1 fruit fly cellular context compared by ENCODE assay signal in genomic region chr3R:20557415-20558105, dm6.
TF ChIP-seq lines count a peak whose summit lies in the region.

Gene DPCoAC, minus strand, starts transcription at chr3R:20557667.
Gene CG5180, plus strand, starts transcription at chr3R:20557930.

TF ChIP-seq in whole organism, embryonic, 481 proteins besides CTCF, POLR2A, EP300 and RAD21 (continued from another document and continues in another):
- TF ChIP-seq CG1832 (GFP tag; optimal IDR thresholded peaks at IDR 0.05; lab: Kevin White, UChicago) (no peak), klu (GFP tag; IDR thresholded peaks at IDR 0.05; lab: Robert Waterston, UW) (peak; percentile 87), Stat92E (GFP tag; optimal IDR thresholded peaks at IDR 0.05; lab: Kevin White, UChicago) (peak in 1 of 3 experiments; percentile 83), NK7.1 (GFP tag; optimal IDR thresholded peaks at IDR 0.05; lab: Kevin White, UChicago) (no peak), CG4404 (GFP tag; IDR thresholded peaks at IDR 0.05; lab: Robert Waterston, UW) (peak; percentile 48; the same call in 1 of the 2 replicates), exex (tag; optimal IDR thresholded peaks at IDR 0.05; lab: Kevin White, UChicago) (no peak), CG4617 (GFP tag; optimal IDR thresholded peaks at IDR 0.05; lab: Kevin White, UChicago; ENCODE audit: borderline replicate concordance) (peak; percentile 58), peb (GFP tag; IDR thresholded peaks at IDR 0.05; lab: Robert Waterston, UW) (0 out of 2 replicates have a peak, but pooled peaks have one; percentile 28), Antp (GFP tag; optimal IDR thresholded peaks at IDR 0.05; lab: Kevin White, UChicago) (peak; percentile 77), slp2 (GFP tag; optimal IDR thresholded peaks at IDR 0.05; lab: Kevin White, UChicago) (peak; percentile 56), CG12299 (tag; optimal IDR thresholded peaks at IDR 0.05; lab: Kevin White, UChicago) (peak; percentile 60), ato (GFP tag; IDR thresholded peaks at IDR 0.05; lab: Robert Waterston, UW; ENCODE audit: partially characterized antibody) (peak; percentile 60; the same call in 1 of the 2 replicates), Dbx (GFP tag; IDR thresholded peaks at IDR 0.05; lab: Robert Waterston, UW) (peak; percentile 85), Med (GFP tag; lab: Kevin White, UChicago) (peak; percentile 95), CG31224 (GFP tag; IDR thresholded peaks at IDR 0.05; lab: Robert Waterston, UW) (peak; percentile 40), pros (GFP tag; optimal IDR thresholded peaks at IDR 0.05; lab: Kevin White, UChicago) (no peak), Atf3 (GFP tag; optimal IDR thresholded peaks at IDR 0.05; lab: Kevin White, UChicago) (peak; percentile 14), Vsx1 (GFP tag; optimal IDR thresholded peaks at IDR 0.05; lab: Kevin White, UChicago) (no peak), stwl (tag; optimal IDR thresholded peaks at IDR 0.05; lab: Kevin White, UChicago) (peak; percentile 47), CG1792 (GFP tag; optimal IDR thresholded peaks at IDR 0.05; lab: Kevin White, UChicago) (peak; percentile 33), dpn (GFP tag; optimal IDR thresholded peaks at IDR 0.05; lab: Kevin White, UChicago) (peak; percentile 68 to 73), Dek (tag; optimal IDR thresholded peaks at IDR 0.05; lab: Kevin White, UChicago) (peak; percentile 61), CG6813 (GFP tag; optimal IDR thresholded peaks at IDR 0.05; lab: Kevin White, UChicago) (no peak), CG11456 (GFP tag; IDR thresholded peaks at IDR 0.05; lab: Robert Waterston, UW) (peak; percentile 89), CG3281 (GFP tag; optimal IDR thresholded peaks at IDR 0.05; lab: Kevin White, UChicago) (peak; percentile 59), tx (GFP tag; optimal IDR thresholded peaks at IDR 0.05; lab: Kevin White, UChicago) (peak; percentile 25), Oli (tag; optimal IDR thresholded peaks at IDR 0.05; lab: Kevin White, UChicago) (peak; percentile 46), Adf1 (GFP tag; IDR thresholded peaks at IDR 0.05; lab: Robert Waterston, UW) (peak; percentile 83), HmgZ (tag; optimal IDR thresholded peaks at IDR 0.05; lab: Kevin White, UChicago) (peak; percentile 78), CG10366 (GFP tag; IDR thresholded peaks at IDR 0.05; lab: Robert Waterston, UW) (peak; percentile 68), CG7786 (GFP tag; optimal IDR thresholded peaks at IDR 0.05; lab: Kevin White, UChicago) (peak; percentile 59), cwo (GFP tag; optimal IDR thresholded peaks at IDR 0.05; lab: Kevin White, UChicago) (peak; percentile 13), CG1647 (GFP tag; optimal IDR thresholded peaks at IDR 0.05; lab: Kevin White, UChicago) (peak; percentile 75), ERR (GFP tag; optimal IDR thresholded peaks at IDR 0.05; lab: Kevin White, UChicago) (peak; percentile 52), amos (GFP tag; IDR thresholded peaks at IDR 0.05; lab: Robert Waterston, UW; ENCODE audit: partially characterized antibody) (peak; percentile 78), CG12391 (tag; optimal IDR thresholded peaks at IDR 0.05; lab: Kevin White, UChicago) (peak; percentile 60), PHDP (tag; optimal IDR thresholded peaks at IDR 0.05; lab: Kevin White, UChicago) (peak; percentile 46), Ets65A (GFP tag; lab: Kevin White, UChicago) (peak; percentile 95), CG3838 (GFP tag; optimal IDR thresholded peaks at IDR 0.05; lab: Kevin White, UChicago) (peak; percentile 46), CG8359 (GFP tag; optimal IDR thresholded peaks at IDR 0.05; lab: Kevin White, UChicago; ENCODE audit: borderline replicate concordance) (no peak), CG10654 (GFP tag; optimal IDR thresholded peaks at IDR 0.05; lab: Kevin White, UChicago) (peak; percentile 63), crol (GFP tag; IDR thresholded peaks at IDR 0.05; lab: Robert Waterston, UW) (no peak), CG2116 (GFP tag; optimal IDR thresholded peaks at IDR 0.05; lab: Kevin White, UChicago) (peak; percentile 54), CG7839 (tag; optimal IDR thresholded peaks at IDR 0.05; lab: Kevin White, UChicago) (peak; percentile 62), chm (GFP tag; IDR thresholded peaks at IDR 0.05; lab: Robert Waterston, UW) (peak; percentile 81), tap (tag; optimal IDR thresholded peaks at IDR 0.05; lab: Kevin White, UChicago) (peak; percentile 34), CG14441 (GFP tag; IDR thresholded peaks at IDR 0.05; lab: Robert Waterston, UW) (peak; percentile 80), CG6175 (GFP tag; IDR thresholded peaks at IDR 0.05; lab: Robert Waterston, UW) (peak; percentile 72; the same call in 2 of the 3 replicates), CG17829 (tag; optimal IDR thresholded peaks at IDR 0.05; lab: Kevin White, UChicago) (peak; percentile 50), usp (GFP tag; optimal IDR thresholded peaks at IDR 0.05; lab: Kevin White, UChicago) (no peak), CG2199 (GFP tag; IDR thresholded peaks at IDR 0.05; lab: Robert Waterston, UW) (peak; percentile 86), CG11695 (GFP tag; IDR thresholded peaks at IDR 0.05; lab: Robert Waterston, UW) (no peak), CG12659 (GFP tag; optimal IDR thresholded peaks at IDR 0.05; lab: Kevin White, UChicago) (peak; percentile 78), gsb-n (tag; optimal IDR thresholded peaks at IDR 0.05; lab: Kevin White, UChicago) (peak; percentile 15), caup (GFP tag; optimal IDR thresholded peaks at IDR 0.05; lab: Kevin White, UChicago; ENCODE audit: severe bottlenecking) (peak; percentile 66), CG13624 (GFP tag; optimal IDR thresholded peaks at IDR 0.05; lab: Kevin White, UChicago) (peak; percentile 41), Xbp1 (GFP tag; optimal IDR thresholded peaks at IDR 0.05; lab: Kevin White, UChicago) (peak; percentile 81), CG17385 (GFP tag; optimal IDR thresholded peaks at IDR 0.05; lab: Kevin White, UChicago) (peak; percentile 33), CG11504 (tag; optimal IDR thresholded peaks at IDR 0.05; lab: Kevin White, UChicago) (peak; percentile 66), Abd-B (GFP tag; optimal IDR thresholded peaks at IDR 0.05; lab: Kevin White, UChicago) (peak; percentile 61), Dll (GFP tag; IDR thresholded peaks at IDR 0.05; lab: Robert Waterston, UW; ENCODE audit: partially characterized antibody) (no peak), fd64A (GFP tag; optimal IDR thresholded peaks at IDR 0.05; lab: Kevin White, UChicago) (no peak), maf-S (GFP tag; optimal IDR thresholded peaks at IDR 0.05; lab: Kevin White, UChicago) (peak; percentile 62), Ptx1 (GFP tag; IDR thresholded peaks at IDR 0.05; lab: Robert Waterston, UW) (peak; percentile 73), luna (GFP tag; optimal IDR thresholded peaks at IDR 0.05; lab: Kevin White, UChicago) (no peak), NFAT (GFP tag; IDR thresholded peaks at IDR 0.05; lab: Robert Waterston, UW) (peak; percentile 92), C15 (GFP tag; IDR thresholded peaks at IDR 0.05; lab: Robert Waterston, UW) (no peak), mam (GFP tag; optimal IDR thresholded peaks at IDR 0.05; lab: Kevin White, UChicago) (peak; percentile 87), ems (GFP tag; optimal IDR thresholded peaks at IDR 0.05; lab: Kevin White, UChicago) (peak; percentile 33), pum (GFP tag; optimal IDR thresholded peaks at IDR 0.05; lab: Kevin White, UChicago) (peak; percentile 64), Dp (GFP tag; optimal IDR thresholded peaks at IDR 0.05; lab: Kevin White, UChicago) (no peak), HLH54F (GFP tag; optimal IDR thresholded peaks at IDR 0.05; lab: Kevin White, UChicago) (peak; percentile 64), CG8478 (optimal IDR thresholded peaks at IDR 0.05; lab: Kevin White, UChicago) (no peak), BtbVII (GFP tag; optimal IDR thresholded peaks at IDR 0.05; lab: Kevin White, UChicago) (no peak), tna (GFP tag; IDR thresholded peaks at IDR 0.05; lab: Robert Waterston, UW; ENCODE audit: partially characterized antibody) (0 out of 2 replicates have a peak, but pooled peaks have one; percentile 39), ind (GFP tag; optimal IDR thresholded peaks at IDR 0.05; lab: Kevin White, UChicago) (peak; percentile 72), jigr1 (GFP tag; IDR thresholded peaks at IDR 0.05; lab: Robert Waterston, UW) (peak; percentile 58; the same call in 2 of the 3 replicates), Eip74EF (GFP tag; optimal IDR thresholded peaks at IDR 0.05; lab: Kevin White, UChicago) (no peak), kah (GFP tag; optimal IDR thresholded peaks at IDR 0.05; lab: Kevin White, UChicago) (no peak), lbe (GFP tag; optimal IDR thresholded peaks at IDR 0.05; lab: Kevin White, UChicago) (peak; percentile 22), ro (GFP tag; IDR thresholded peaks at IDR 0.05; lab: Robert Waterston, UW) (peak; percentile 43), cato (GFP tag; optimal IDR thresholded peaks at IDR 0.05; lab: Kevin White, UChicago; ENCODE audit: borderline replicate concordance) (no peak), CG8089 (GFP tag; optimal IDR thresholded peaks at IDR 0.05; lab: Kevin White, UChicago) (peak; percentile 17), sens-2 (GFP tag; IDR thresholded peaks at IDR 0.05; lab: Robert Waterston, UW) (no peak), nom (GFP tag; optimal IDR thresholded peaks at IDR 0.05; lab: Kevin White, UChicago) (peak; percentile 48), psq (GFP tag; optimal IDR thresholded peaks at IDR 0.05; lab: Kevin White, UChicago) (peak; percentile 36), pfk (GFP tag; optimal IDR thresholded peaks at IDR 0.05; lab: Kevin White, UChicago) (peak; percentile 11), CG11085 (GFP tag; IDR thresholded peaks at IDR 0.05; lab: Robert Waterston, UW) (peak; percentile 72), Taf1 (GFP tag; IDR thresholded peaks at IDR 0.05; lab: Robert Waterston, UW) (peak; percentile 35; the same call in 1 of the 2 replicates), Gug (GFP tag; IDR thresholded peaks at IDR 0.05; lab: Robert Waterston, UW) (peak; percentile 86), chn (GFP tag; optimal IDR thresholded peaks at IDR 0.05; lab: Kevin White, UChicago) (peak; percentile 74), twi (tag; optimal IDR thresholded peaks at IDR 0.05; lab: Kevin White, UChicago) (no peak), vnd (GFP tag; IDR thresholded peaks at IDR 0.05; lab: Robert Waterston, UW; ENCODE audit: partially characterized antibody) (peak; percentile 44; the same call in 2 of the 3 replicates), NC2α (GFP tag; optimal IDR thresholded peaks at IDR 0.05; lab: Kevin White, UChicago) (no peak), tio (GFP tag; optimal IDR thresholded peaks at IDR 0.05; lab: Kevin White, UChicago) (peak; percentile 64), Nf-YB (GFP tag; optimal IDR thresholded peaks at IDR 0.05; lab: Kevin White, UChicago) (peak; percentile 11), NfI (GFP tag; optimal IDR thresholded peaks at IDR 0.05; lab: Kevin White, UChicago) (peak; percentile 72), CG12769 (tag; optimal IDR thresholded peaks at IDR 0.05; lab: Kevin White, UChicago) (peak; percentile 75), HmgD (GFP tag; optimal IDR thresholded peaks at IDR 0.05; lab: Kevin White, UChicago) (peak; percentile 92), Tbp (GFP tag; optimal IDR thresholded peaks at IDR 0.05; lab: Kevin White, UChicago) (no peak), CG15514 (GFP tag; optimal IDR thresholded peaks at IDR 0.05; lab: Kevin White, UChicago) (peak; percentile 93), sens (GFP tag; lab: Kevin White, UChicago) (peak; percentile 78), Lim3 (GFP tag; IDR thresholded peaks at IDR 0.05; lab: Robert Waterston, UW) (no peak), CG3163 (GFP tag; optimal IDR thresholded peaks at IDR 0.05; lab: Kevin White, UChicago) (peak; percentile 76), Hsf (GFP tag; optimal IDR thresholded peaks at IDR 0.05; lab: Kevin White, UChicago) (peak; percentile 60), HLH4C (GFP tag; IDR thresholded peaks at IDR 0.05; lab: Robert Waterston, UW; ENCODE audit: partially characterized antibody) (no peak), pan (optimal IDR thresholded peaks at IDR 0.05; lab: Kevin White, UChicago) (no peak), pan (GFP tag; optimal IDR thresholded peaks at IDR 0.05 in 1 of 2, IDR thresholded peaks at IDR 0.05 in 1 of 2) (peak in 1 of 2 experiments; percentile 76), fd96Cb (tag; optimal IDR thresholded peaks at IDR 0.05; lab: Kevin White, UChicago) (peak; percentile 32), seq (GFP tag; IDR thresholded peaks at IDR 0.05; lab: Robert Waterston, UW) (peak; percentile 40; the same call in 1 of the 2 replicates), CkIIα-i1 (GFP tag; IDR thresholded peaks at IDR 0.05; lab: Robert Waterston, UW) (no peak), disco-r (GFP tag; optimal IDR thresholded peaks at IDR 0.05; lab: Kevin White, UChicago) (no peak), CG6683 (GFP tag; optimal IDR thresholded peaks at IDR 0.05; lab: Kevin White, UChicago) (no peak), Ets97D (GFP tag; optimal IDR thresholded peaks at IDR 0.05; lab: Kevin White, UChicago) (peak; percentile 83), CG6791 (GFP tag; IDR thresholded peaks at IDR 0.05; lab: Robert Waterston, UW; ENCODE audit: partially characterized antibody) (peak; percentile 80), nerfin-1 (tag; optimal IDR thresholded peaks at IDR 0.05; lab: Kevin White, UChicago) (peak; percentile 14), CG16815 (GFP tag; optimal IDR thresholded peaks at IDR 0.05; lab: Kevin White, UChicago) (peak; percentile 41), CG9437 (GFP tag; optimal IDR thresholded peaks at IDR 0.05; lab: Kevin White, UChicago) (peak; percentile 59), Neu2 (GFP tag; optimal IDR thresholded peaks at IDR 0.05; lab: Kevin White, UChicago; ENCODE audit: borderline replicate concordance) (no peak), CG4707 (GFP tag; optimal IDR thresholded peaks at IDR 0.05; lab: Kevin White, UChicago) (peak; percentile 60), CG14860 (GFP tag; IDR thresholded peaks at IDR 0.05; lab: Robert Waterston, UW; ENCODE audit: partially characterized antibody) (peak; percentile 39; the same call in 1 of the 3 replicates), croc (GFP tag; conservative IDR thresholded peaks at IDR 0.05; lab: Robert Waterston, UW) (peak; percentile 35; the same call in 1 of the 3 replicates), gfzf (GFP tag; optimal IDR thresholded peaks at IDR 0.05; lab: Kevin White, UChicago) (peak; percentile 47), danr (GFP tag; IDR thresholded peaks at IDR 0.05; lab: Robert Waterston, UW) (0 out of 2 replicates have a peak, but pooled peaks have one; percentile 33), gsb (GFP tag; IDR thresholded peaks at IDR 0.05; lab: Robert Waterston, UW) (0 out of 2 replicates have a peak, but pooled peaks have one; percentile 40), Pdp1 (GFP tag; optimal IDR thresholded peaks at IDR 0.05; lab: Kevin White, UChicago) (peak; percentile 58 to 59), Optix (GFP tag; IDR thresholded peaks at IDR 0.05; lab: Robert Waterston, UW) (peak; percentile 52; the same call in 1 of the 3 replicates), CG31441 (GFP tag; IDR thresholded peaks at IDR 0.05; lab: Robert Waterston, UW) (peak; percentile 59; the same call in 1 of the 2 replicates)
